Worm (Caenorhabditis elegans): Measurements from ENCODE around the gene znf-622.

Gene znf-622

DNA sequence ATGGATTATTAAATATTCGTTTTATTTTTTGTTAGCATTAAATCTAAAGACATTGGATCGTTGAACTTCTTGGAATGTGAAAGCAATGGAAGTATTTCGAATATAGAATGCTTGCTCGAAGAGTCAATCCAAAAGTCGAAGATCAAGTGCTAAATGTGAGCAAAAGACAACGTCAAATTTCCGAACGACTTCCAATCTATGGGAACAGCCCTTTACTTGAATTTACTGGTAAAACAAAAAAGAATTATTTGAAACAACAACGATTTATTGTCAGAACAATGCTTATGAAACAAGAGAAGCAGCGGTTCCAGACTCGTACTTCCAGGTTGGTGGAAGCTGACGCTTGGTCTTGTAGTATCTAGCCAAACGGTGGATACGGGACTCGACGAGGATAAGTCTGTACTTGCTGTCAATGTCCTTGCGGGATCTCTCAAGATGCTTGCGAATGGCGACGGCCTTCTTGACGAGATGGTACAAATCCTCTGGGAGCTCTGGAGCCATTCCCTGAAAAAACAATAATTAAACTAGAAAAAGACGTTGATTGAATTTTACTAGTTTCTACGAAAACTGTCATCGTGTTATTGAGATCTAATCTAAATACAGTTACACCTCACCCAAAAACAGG is 7.5 kb upstream of the znf-622 start (continued):
- TF ChIP-seq mes-4 (tag; optimal IDR thresholded peaks at IDR 0.05) (peak; percentile 14), lag-1 (GFP tag; IDR thresholded peaks at IDR 0.05) (no peak), nfya-1 (tag; optimal IDR thresholded peaks at IDR 0.05; ENCODE audit: borderline replicate concordance, insufficient read depth) (no peak), unc-62 (GFP tag; optimal IDR thresholded peaks at IDR 0.05) (no peak), let-607 (tag; optimal IDR thresholded peaks at IDR 0.05) (peak in 1 of 2 experiments; percentile 39), C17E4.6 (GFP tag; IDR thresholded peaks at IDR 0.05) (peak; percentile 44; the same call in 1 of the 2 replicates), ztf-26 (tag; optimal IDR thresholded peaks at IDR 0.05) (no peak), xnd-1 (tag; optimal IDR thresholded peaks at IDR 0.05) (peak; percentile 29), F52B5.7 (tag; optimal IDR thresholded peaks at IDR 0.05) (peak; percentile 43), F22D6.2 (tag; optimal IDR thresholded peaks at IDR 0.05) (no peak), mel-28 (tag; optimal IDR thresholded peaks at IDR 0.05; ENCODE audit: borderline replicate concordance) (no peak), ztf-22 (GFP tag; optimal IDR thresholded peaks at IDR 0.05) (no peak)

DNA sequence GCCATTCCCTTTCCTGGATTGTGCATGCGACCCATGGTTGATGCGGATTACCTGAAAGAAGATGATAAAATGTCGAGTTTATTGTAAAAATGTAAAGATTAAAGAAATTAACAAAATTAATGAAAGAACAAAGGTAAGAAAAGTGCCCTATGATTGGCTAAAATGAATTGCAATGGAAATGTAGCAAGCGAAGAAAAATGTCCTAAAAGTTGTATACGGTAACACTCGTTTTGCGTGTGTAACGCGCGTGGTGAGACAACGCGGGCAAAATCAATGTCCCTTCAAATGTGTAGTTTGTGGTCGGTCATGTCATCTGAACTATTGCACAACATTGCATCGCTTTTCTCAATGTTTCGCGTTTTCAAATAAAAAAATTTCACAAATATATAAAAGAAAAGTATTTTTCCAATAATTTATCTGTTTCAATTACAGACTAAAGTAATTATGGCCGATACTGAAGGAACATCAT is 6.5 kb upstream of the znf-622 start, which contains the start of the genes rps-13 and nfx-1:
rps-13 (minus strand) TSS at position 51 of the 469 bp plus-strand sequence.
nfx-1 (plus strand) TSS at position 433 of the 469 bp plus-strand sequence.
- TF ChIP-seq lsl-1 (GFP tag; optimal IDR thresholded peaks at IDR 0.05) (peak; percentile 87), ztf-18 (tag; optimal IDR thresholded peaks at IDR 0.05) (peak; percentile 24), dox-1 (GFP tag; IDR thresholded peaks at IDR 0.05) (0 out of 2 replicates have a peak, but pooled peaks have one; percentile 8), lin-40 (tag; optimal IDR thresholded peaks at IDR 0.05) (peak; percentile 45), snpc-4 (GFP tag; optimal IDR thresholded peaks at IDR 0.05) (peak; percentile 23), snpc-4 (tag; optimal IDR thresholded peaks at IDR 0.05) (peak; percentile 15 to 60 (median 42)), D2030.7 (GFP tag; IDR thresholded peaks at IDR 0.05) (peak; percentile 53), aptf-3 (GFP tag; IDR thresholded peaks at IDR 0.05) (no peak), him-1 (tag; optimal IDR thresholded peaks at IDR 0.05) (no peak), rpc-1 (optimal IDR thresholded peaks at IDR 0.05) (no peak), rpc-1 (tag; optimal IDR thresholded peaks at IDR 0.05) (no peak), ztf-25 (GFP tag; IDR thresholded peaks at IDR 0.05) (no peak), cebp-1 (GFP tag; IDR thresholded peaks at IDR 0.05) (peak; percentile 35; the same call in 1 of the 2 replicates), cebp-1 (tag; optimal IDR thresholded peaks at IDR 0.05) (peak; percentile 89), rcor-1 (GFP tag; IDR thresholded peaks at IDR 0.05) (peak; percentile 71; the same call in 1 of the 2 replicates), ceh-40 (GFP tag; IDR thresholded peaks at IDR 0.05) (no peak), ztf-6 (GFP tag; IDR thresholded peaks at IDR 0.05) (no peak), ceh-27 (GFP tag; optimal IDR thresholded peaks at IDR 0.05) (peak; percentile 61), pbrm-1 (GFP tag; IDR thresholded peaks at IDR 0.05) (peak; percentile 49; the same call in 1 of the 2 replicates), F33H1.4 (GFP tag; IDR thresholded peaks at IDR 0.05) (peak; percentile 90), F49E8.2 (tag; optimal IDR thresholded peaks at IDR 0.05; ENCODE audit: insufficient read depth) (peak; percentile 44), snpc-1.3 (tag; optimal IDR thresholded peaks at IDR 0.05; ENCODE audit: insufficient read depth) (peak; percentile 69), nfyb-1 (GFP tag; IDR thresholded peaks at IDR 0.05) (peak; percentile 69; the same call in 1 of the 2 replicates), ZK185.1 (tag; optimal IDR thresholded peaks at IDR 0.05; ENCODE audit: poor library complexity, severe bottlenecking) (peak; percentile 71), let-607 (tag; optimal IDR thresholded peaks at IDR 0.05) (peak in 1 of 2 experiments; percentile 34), mcd-1 (GFP tag; IDR thresholded peaks at IDR 0.05) (peak; percentile 40; the same call in 1 of the 2 replicates), lin-54 (GFP tag; optimal IDR thresholded peaks at IDR 0.05) (peak; percentile 41), tlf-1 (GFP tag; optimal IDR thresholded peaks at IDR 0.05) (peak; percentile 16), K12H6.12 (tag; optimal IDR thresholded peaks at IDR 0.05) (peak; percentile 8), hmg-1.2 (GFP tag; IDR thresholded peaks at IDR 0.05) (peak; percentile 42; the same call in 1 of the 2 replicates), tbp1 (GFP tag; optimal IDR thresholded peaks at IDR 0.05) (peak; percentile 46), K11D2.4 (GFP tag; IDR thresholded peaks at IDR 0.05) (no peak), efl-1 (GFP tag; optimal IDR thresholded peaks at IDR 0.05) (peak; percentile 44), F23B12.7 (tag; optimal IDR thresholded peaks at IDR 0.05; ENCODE audit: insufficient read depth) (peak; percentile 57), C17E4.6 (GFP tag; IDR thresholded peaks at IDR 0.05) (0 out of 2 replicates have a peak, but pooled peaks have one; percentile 11)

Data from whole organism, young adult.